Worm (Caenorhabditis elegans) whole organism, young adult: Measurements from ENCODE around the gene F45C12.17.

Source experiments
- B0336.3 ChIP-seq: fragments of 200-800 bp; sonication (Bioruptor generic); IDR thresholded peaks from 2 replicates; pipeline ENCODE4 v1.3.6; 2022; ENCODE audit warnings: missing genetic modification characterization, missing compliant biosample characterization
- F49E8.2 ChIP-seq: sonication (generic microtip); optimal IDR thresholded peaks from 3 replicates; lab custom pipeline; 2017; ENCODE audit warnings: missing genetic modification characterization, mild to moderate bottlenecking, missing compliant biosample characterization, antibody characterized with exemption, moderate library complexity; ENCODE audit not compliant: insufficient read depth
- K12H6.12 ChIP-seq: fragments of 200-800 bp; sonication (Bioruptor generic); optimal IDR thresholded peaks from 2 replicates; lab custom pipeline; 2018; ENCODE audit warnings: mild to moderate bottlenecking, missing genetic modification characterization, missing compliant biosample characterization
- ama-1 ChIP-seq, 3 experiments: fragments of 150-350 bp in 1 of 3; sonication (generic microtip) in 2 of 3; optimal IDR thresholded peaks; 2 replicates each; lab custom pipeline; 2014 to 2018; ENCODE audit warnings: missing biosample characterization in 2 of 3, missing genetic modification characterization in 2 of 3, missing genetic modification reagents in 2 of 3
- atf-7 ChIP-seq: sonication (generic microtip); optimal IDR thresholded peaks from 2 replicates; lab custom pipeline; 2017; ENCODE audit warnings: mild to moderate bottlenecking, missing genetic modification characterization, missing compliant biosample characterization
- cebp-1 ChIP-seq, 2 experiments: fragments of 200-800 bp in 1 of 2; sonication (Bioruptor generic) in 1 of 2; sonication (generic microtip) in 1 of 2; IDR thresholded peaks in 1 of 2; optimal IDR thresholded peaks in 1 of 2; 2 replicates each; pipeline versions ENCODE4 v1.3.6 to Lab custom; 2017 to 2022; ENCODE audit warnings: missing compliant biosample characterization in 2 of 2, missing genetic modification characterization in 2 of 2, mild to moderate bottlenecking in 1 of 2, missing genetic modification reagents in 1 of 2, moderate library complexity in 1 of 2
- ceh-40 ChIP-seq: fragments of 200-800 bp; sonication (Bioruptor generic); IDR thresholded peaks from 2 replicates; pipeline ENCODE4 v1.3.6; 2022; ENCODE audit warnings: missing genetic modification characterization, missing compliant biosample characterization
- hmg-20 ChIP-seq: fragments of 200-800 bp; sonication (Bioruptor generic); IDR thresholded peaks from 2 replicates; pipeline ENCODE4 v1.3.6; 2022; ENCODE audit warnings: missing genetic modification reagents, missing genetic modification characterization, missing compliant biosample characterization
- lag-1 ChIP-seq: fragments of 200-800 bp; sonication (Bioruptor generic); IDR thresholded peaks from 2 replicates; pipeline ENCODE4 v1.3.6; 2022; ENCODE audit warnings: missing genetic modification reagents, missing genetic modification characterization, missing compliant biosample characterization
- pha-4 ChIP-seq: fragments of 150-350 bp; sonication (generic microtip); optimal IDR thresholded peaks from 2 replicates; lab custom pipeline; 2014; ENCODE audit warnings: missing biosample characterization, missing genetic modification reagents, missing genetic modification characterization
- snpc-4 ChIP-seq, 5 experiments: fragments of 150-350 bp in 1 of 5; sonication (generic microtip) in 4 of 5; optimal IDR thresholded peaks; 2 replicates each; lab custom pipeline; 2014 to 2018; ENCODE audit warnings: missing genetic modification characterization in 5 of 5, missing biosample characterization in 3 of 5, antibody characterized with exemption in 2 of 5, mild to moderate bottlenecking in 2 of 5, missing compliant biosample characterization in 2 of 5, missing genotype in 2 of 5, moderate library complexity in 2 of 5, missing genetic modification reagents in 1 of 5
- tbp1 ChIP-seq: fragments of 200-800 bp; sonication (Bioruptor generic); optimal IDR thresholded peaks from 2 replicates; lab custom pipeline; 2018; ENCODE audit warnings: mild to moderate bottlenecking, missing genetic modification characterization, missing compliant biosample characterization
- unc-62 ChIP-seq: fragments of 150-350 bp; optimal IDR thresholded peaks from 2 replicates; lab custom pipeline; 2014; ENCODE audit warnings: missing biosample characterization, missing genetic modification reagents, missing genetic modification characterization

ce11 chrII:1719153-1719552 is 6.8 kb upstream of the F45C12.17 start, which contains the start of gene fbxb-48:
- TF ChIP-seq unc-62 = no peak
- no peak for TF ChIP-seq ceh-40 (GFP tag; lab: Robert Waterston, UW)
- TF ChIP-seq B0336.3 (GFP tag; lab: Robert Waterston, UW) = no peak
- TF ChIP-seq F49E8.2 (tag; lab: Kevin White, UChicago) = no peak
- TF ChIP-seq cebp-1 (GFP tag; IDR thresholded peaks at IDR 0.05; lab: Robert Waterston, UW) = no peak
- no peak for TF ChIP-seq cebp-1 (tag; optimal IDR thresholded peaks at IDR 0.05; lab: Kevin White, UChicago)
- TF ChIP-seq tbp1 (GFP tag; lab: Kevin White, UChicago) = no peak
- TF ChIP-seq ama-1 (optimal IDR thresholded peaks at IDR 0.05; lab: Kevin White, UChicago) = no peak
- TF ChIP-seq ama-1 (GFP tag; optimal IDR thresholded peaks at IDR 0.05; lab: Kevin White, UChicago) = no peak
- no peak for TF ChIP-seq K12H6.12 (tag; lab: Kevin White, UChicago)
- no peak for TF ChIP-seq atf-7 (tag; lab: Kevin White, UChicago)
- no peak for TF ChIP-seq pha-4 (tag; lab: Kevin White, UChicago)
- TF ChIP-seq hmg-20 (GFP tag; lab: Robert Waterston, UW) = no peak
- no peak for TF ChIP-seq snpc-4 (GFP tag; optimal IDR thresholded peaks at IDR 0.05; lab: Kevin White, UChicago)
- no peak for TF ChIP-seq snpc-4 (tag; optimal IDR thresholded peaks at IDR 0.05; lab: Kevin White, UChicago)
- no peak for TF ChIP-seq lag-1 (GFP tag; lab: Robert Waterston, UW)
